Fruit fly (Drosophila melanogaster) whole organism, prepupa: ENCODE data around the gene TwdlC.

Experiments used
- Blimp-1 ChIP-seq: fragments of 200-800 bp; sonication (Bioruptor generic); optimal IDR thresholded peaks from 3 replicates; lab custom pipeline; 2017; ENCODE audit warnings: missing biosample characterization, missing genetic modification characterization, mild to moderate bottlenecking, moderate library complexity, missing genetic modification reagents
- CG10669 ChIP-seq: fragments of 200-800 bp; sonication (Bioruptor generic); optimal IDR thresholded peaks from 3 replicates; lab custom pipeline; 2018; ENCODE audit warnings: missing biosample characterization, mild to moderate bottlenecking, missing genetic modification characterization, moderate library complexity
- CG11762 ChIP-seq: fragments of 200-800 bp; sonication (Bioruptor generic); optimal IDR thresholded peaks from 3 replicates; lab custom pipeline; 2016; ENCODE audit warnings: missing biosample characterization, missing genetic modification characterization; ENCODE audit not compliant: insufficient read depth
- CG11902 ChIP-seq: fragments of 200-800 bp; sonication (Bioruptor generic); optimal IDR thresholded peaks from 3 replicates; lab custom pipeline; 2016; ENCODE audit warnings: missing biosample characterization, missing genetic modification characterization
- CG15336 ChIP-seq: fragments of 200-800 bp; sonication (Bioruptor generic); IDR thresholded peaks from 2 replicates; pipeline ENCODE4 v1.3.6; 2022; ENCODE audit warnings: missing biosample characterization, missing genetic modification characterization
- CG3032 ChIP-seq: fragments of 200-800 bp; optimal IDR thresholded peaks from 2 replicates; lab custom pipeline; 2019; ENCODE audit warnings: missing biosample characterization, mild to moderate bottlenecking, missing genetic modification characterization, moderate library complexity
- CG4318 ChIP-seq: fragments of 200-800 bp; sonication (Bioruptor generic); optimal IDR thresholded peaks from 3 replicates; lab custom pipeline; 2017; ENCODE audit warnings: missing biosample characterization, mild to moderate bottlenecking, missing genetic modification characterization
- CG6163 ChIP-seq: fragments of 200-800 bp; sonication (Bioruptor generic); IDR thresholded peaks from 3 replicates; pipeline ENCODE4 v1.3.6; 2022; ENCODE audit warnings: missing biosample characterization, missing genetic modification characterization
- CG6276 ChIP-seq: fragments of 200-800 bp; sonication (Bioruptor generic); optimal IDR thresholded peaks from 2 replicates; lab custom pipeline; 2017; ENCODE audit warnings: missing biosample characterization, mild to moderate bottlenecking, missing genetic modification characterization
- CG6792 ChIP-seq: fragments of 200-800 bp; sonication (Bioruptor generic); optimal IDR thresholded peaks from 3 replicates; lab custom pipeline; 2016; ENCODE audit warnings: missing biosample characterization, missing genetic modification characterization
- CG6854 ChIP-seq: fragments of 200-800 bp; sonication (Bioruptor generic); optimal IDR thresholded peaks from 2 replicates; lab custom pipeline; 2017; ENCODE audit warnings: missing biosample characterization, mild to moderate bottlenecking, missing genetic modification characterization
- CG7368 ChIP-seq: fragments of 200-800 bp; sonication (Bioruptor generic); optimal IDR thresholded peaks from 3 replicates; lab custom pipeline; 2016; ENCODE audit warnings: missing biosample characterization, missing genetic modification characterization
- CG8119 ChIP-seq: fragments of 200-800 bp; sonication (Bioruptor generic); IDR thresholded peaks from 3 replicates; pipeline ENCODE4 v1.3.6; 2022; ENCODE audit warnings: missing biosample characterization, missing genetic modification characterization
- CG8319 ChIP-seq: fragments of 200-800 bp; sonication (Bioruptor generic); optimal IDR thresholded peaks from 3 replicates; lab custom pipeline; 2016; ENCODE audit warnings: missing biosample characterization, missing genetic modification characterization
- CG8632 ChIP-seq: fragments of 200-800 bp; sonication (Bioruptor generic); optimal IDR thresholded peaks from 3 replicates; lab custom pipeline; 2016; ENCODE audit warnings: missing biosample characterization, missing genetic modification characterization
- CG9139 ChIP-seq: fragments of 200-800 bp; sonication (Bioruptor generic); optimal IDR thresholded peaks from 3 replicates; lab custom pipeline; 2017; ENCODE audit warnings: missing biosample characterization, mild to moderate bottlenecking, missing genetic modification characterization
- Eip75B ChIP-seq: fragments of 200-800 bp; sonication (Bioruptor generic); optimal IDR thresholded peaks from 3 replicates; lab custom pipeline; 2016; ENCODE audit warnings: missing biosample characterization, missing genetic modification characterization
- Eip78C ChIP-seq: fragments of 200-800 bp; sonication (Bioruptor generic); peaks from one replicate; lab custom pipeline; 2016; ENCODE audit warnings: missing biosample characterization, missing genetic modification characterization
- Eip93F ChIP-seq: fragments of 200-800 bp; sonication (Bioruptor generic); optimal IDR thresholded peaks from 2 replicates; lab custom pipeline; 2016; ENCODE audit warnings: missing biosample characterization, mild to moderate bottlenecking, missing genetic modification characterization
- Ets21C ChIP-seq: fragments of 200-800 bp; sonication (Bioruptor generic); optimal IDR thresholded peaks from 3 replicates; lab custom pipeline; 2016; ENCODE audit warnings: missing biosample characterization, missing genetic modification characterization
- Ets96B ChIP-seq: fragments of 200-800 bp; optimal IDR thresholded peaks from 2 replicates; lab custom pipeline; 2019; ENCODE audit warnings: missing biosample characterization, mild to moderate bottlenecking, missing genetic modification characterization, moderate library complexity
- Gug ChIP-seq: fragments of 200-800 bp; sonication (Bioruptor generic); IDR thresholded peaks from 2 replicates; pipeline ENCODE4 v1.3.6; 2022; ENCODE audit warnings: missing biosample characterization, missing genetic modification characterization
- Hr38 ChIP-seq: sonication (Bioruptor generic); optimal IDR thresholded peaks from 2 replicates; lab custom pipeline; 2016; ENCODE audit warnings: missing biosample characterization, missing genetic modification characterization
- Hr39 ChIP-seq: fragments of 200-800 bp; sonication (Bioruptor generic); optimal IDR thresholded peaks from 2 replicates; lab custom pipeline; 2016; ENCODE audit warnings: missing biosample characterization, missing genetic modification characterization
- Hr4 ChIP-seq: fragments of 200-800 bp; sonication (Bioruptor generic); optimal IDR thresholded peaks from 3 replicates; lab custom pipeline; 2016; ENCODE audit warnings: missing biosample characterization, missing genetic modification characterization
- Lpt ChIP-seq: fragments of 200-800 bp; sonication (Bioruptor generic); optimal IDR thresholded peaks from 3 replicates; lab custom pipeline; 2016; ENCODE audit warnings: missing biosample characterization, missing genetic modification characterization
- Met ChIP-seq: fragments of 200-800 bp; sonication (Bioruptor generic); optimal IDR thresholded peaks from 3 replicates; lab custom pipeline; 2016; ENCODE audit warnings: missing biosample characterization, missing genetic modification characterization
- Smox ChIP-seq: fragments of 200-800 bp; sonication (Bioruptor generic); optimal IDR thresholded peaks from 3 replicates; lab custom pipeline; 2016; ENCODE audit warnings: missing biosample characterization, missing genetic modification characterization
- Sox102F ChIP-seq: fragments of 200-800 bp; sonication (Bioruptor generic); optimal IDR thresholded peaks from 2 replicates; lab custom pipeline; 2016; ENCODE audit warnings: missing biosample characterization, mild to moderate bottlenecking, missing genetic modification characterization
- Sox14 ChIP-seq: fragments of 200-800 bp; sonication (Bioruptor generic); optimal IDR thresholded peaks from 3 replicates; lab custom pipeline; 2016; ENCODE audit warnings: missing biosample characterization, missing genetic modification characterization
- achi ChIP-seq: fragments of 200-800 bp; sonication (Bioruptor generic); optimal IDR thresholded peaks from 3 replicates; lab custom pipeline; 2016; ENCODE audit warnings: missing biosample characterization, missing genetic modification characterization
- cyc ChIP-seq: fragments of 200-800 bp; sonication (Bioruptor generic); optimal IDR thresholded peaks from 3 replicates; lab custom pipeline; 2016; ENCODE audit warnings: missing biosample characterization, missing genetic modification characterization
- eg ChIP-seq: fragments of 200-800 bp; sonication (Bioruptor generic); IDR thresholded peaks from 3 replicates; pipeline ENCODE4 v1.3.6; 2022; ENCODE audit warnings: missing biosample characterization, missing genetic modification characterization
- esn ChIP-seq: fragments of 200-800 bp; sonication (Bioruptor generic); optimal IDR thresholded peaks from 2 replicates; lab custom pipeline; 2016; ENCODE audit warnings: missing biosample characterization, mild to moderate bottlenecking, missing genetic modification characterization, moderate library complexity
- fd59A ChIP-seq: fragments of 200-800 bp; sonication (Bioruptor generic); optimal IDR thresholded peaks from 2 replicates; lab custom pipeline; 2017; ENCODE audit warnings: missing biosample characterization, mild to moderate bottlenecking, missing genetic modification characterization, missing genetic modification reagents
- fkh ChIP-seq: fragments of 200-800 bp; sonication (Bioruptor generic); optimal IDR thresholded peaks from 3 replicates; lab custom pipeline; 2017; ENCODE audit warnings: missing biosample characterization, mild to moderate bottlenecking, missing genetic modification characterization, moderate library complexity
- lz ChIP-seq: fragments of 200-800 bp; sonication (Bioruptor generic); optimal IDR thresholded peaks from 3 replicates; lab custom pipeline; 2016; ENCODE audit warnings: missing biosample characterization, missing genetic modification characterization
- salr ChIP-seq, 2 experiments: fragments of 200-800 bp; sonication (Bioruptor generic); optimal IDR thresholded peaks; 3 replicates each; lab custom pipeline; 2016 to 2018; ENCODE audit warnings: missing biosample characterization in 2 of 2, missing genetic modification characterization in 2 of 2, mild to moderate bottlenecking in 1 of 2
- spab ChIP-seq: fragments of 200-800 bp; sonication (Bioruptor generic); optimal IDR thresholded peaks from 2 replicates; lab custom pipeline; 2017; ENCODE audit warnings: missing biosample characterization, mild to moderate bottlenecking, missing genetic modification characterization, missing genetic modification reagents
- ss ChIP-seq, 2 experiments: fragments of 200-800 bp; sonication (Bioruptor generic); optimal IDR thresholded peaks; 2 replicates in 1 of 2; 3 replicates in 1 of 2; lab custom pipeline; 2017 to 2018; ENCODE audit warnings: mild to moderate bottlenecking in 2 of 2, missing biosample characterization in 2 of 2, missing genetic modification characterization in 2 of 2, moderate library complexity in 1 of 2
- svp ChIP-seq: fragments of 200-800 bp; sonication (Bioruptor generic); peaks from one replicate; lab custom pipeline; 2016; ENCODE audit warnings: missing biosample characterization, missing genetic modification characterization
- vri ChIP-seq: fragments of 200-800 bp; sonication (Bioruptor generic); optimal IDR thresholded peaks from 3 replicates; lab custom pipeline; 2016; ENCODE audit warnings: missing biosample characterization, mild to moderate bottlenecking, missing genetic modification characterization

TwdlC gene

dm6 chr3R:26958314-26958979 is 36.2 kb upstream of the TwdlC start, which contains the start of gene CG6330:
TSS of gene CG6330 (minus strand) at chr3R:26958491.
- TF ChIP-seq Blimp-1 (GFP tag; lab: Kevin White, UChicago) (no peak), CG6792 (GFP tag; lab: Kevin White, UChicago) (no peak), fkh (GFP tag; lab: Kevin White, UChicago) (no peak), cyc (GFP tag; lab: Kevin White, UChicago) (no peak), CG6163 (GFP tag; lab: Robert Waterston, UW) (no peak), svp (GFP tag; lab: Kevin White, UChicago) (no peak), spab (no peak), Smox (GFP tag; lab: Kevin White, UChicago) (no peak), CG3032 (tag; lab: Kevin White, UChicago) (no peak), CG8119 (GFP tag; lab: Robert Waterston, UW) (no peak), CG6276 (GFP tag; lab: Kevin White, UChicago) (no peak), vri (GFP tag; lab: Kevin White, UChicago) (no peak)

- TF ChIP-seq Eip78C (no peak), CG6854 (GFP tag; lab: Kevin White, UChicago) (peak; percentile 50), salr (GFP tag; optimal IDR thresholded peaks at IDR 0.05; lab: Kevin White, UChicago) (no peak), CG7368 (peak; percentile 8), CG8632 (GFP tag; lab: Kevin White, UChicago) (no peak), CG11902 (GFP tag; lab: Kevin White, UChicago) (no peak), Met (no peak), CG3032 (tag; lab: Kevin White, UChicago) (no peak), eg (GFP tag; lab: Robert Waterston, UW) (0 out of 3 replicates have a peak, but pooled peaks have one; percentile 22), cyc (GFP tag; lab: Kevin White, UChicago) (no peak)
Measured at dm6 chr3R:26960496-26960895, 34.1 kb upstream of the TwdlC start.

dm6 chr3R:26963747-26964174 is 30.9 kb upstream of the TwdlC start:
- TF ChIP-seq CG11762 (GFP tag; lab: Kevin White, UChicago) (peak; percentile 71), fd59A (peak; percentile 57), spab (peak; percentile 82), CG6854 (GFP tag; lab: Kevin White, UChicago) (no peak), Smox (GFP tag; lab: Kevin White, UChicago) (no peak), Lpt (peak; percentile 7), CG15336 (GFP tag; lab: Robert Waterston, UW) (peak; percentile 67), Hr38 (GFP tag; lab: Kevin White, UChicago) (no peak), CG7368 (peak; percentile 64), vri (GFP tag; lab: Kevin White, UChicago) (peak; percentile 22), Met (peak; percentile 58), Blimp-1 (GFP tag; lab: Kevin White, UChicago) (peak; percentile 62), CG3032 (tag; lab: Kevin White, UChicago) (peak; percentile 80), eg (GFP tag; lab: Robert Waterston, UW) (peak; percentile 68), Sox14 (peak; percentile 50), achi (GFP tag; lab: Kevin White, UChicago) (peak; percentile 81), Eip75B (GFP tag; lab: Kevin White, UChicago) (peak; percentile 53), CG8119 (GFP tag; lab: Robert Waterston, UW) (peak; percentile 61), Ets96B (peak; percentile 76), CG8319 (peak; percentile 27), lz (peak; percentile 60), CG6792 (GFP tag; lab: Kevin White, UChicago) (peak; percentile 51), Eip93F (GFP tag; lab: Kevin White, UChicago) (no peak), CG6276 (GFP tag; lab: Kevin White, UChicago) (no peak), Hr4 (GFP tag; lab: Kevin White, UChicago) (peak; percentile 58), CG11902 (GFP tag; lab: Kevin White, UChicago) (peak; percentile 67), salr (GFP tag; optimal IDR thresholded peaks at IDR 0.05; lab: Kevin White, UChicago) (peak; percentile 34 to 37), Gug (peak; percentile 42; the same call in 1 of the 2 replicates), esn (GFP tag; lab: Kevin White, UChicago) (peak; percentile 50), Ets21C (peak; percentile 19), ss (GFP tag; optimal IDR thresholded peaks at IDR 0.05; lab: Kevin White, UChicago) (peak; percentile 73 to 81), CG6163 (GFP tag; lab: Robert Waterston, UW) (peak; percentile 62; the same call in 2 of the 3 replicates), Eip78C (peak; percentile 95), Sox102F (peak; percentile 63), CG4318 (GFP tag; lab: Kevin White, UChicago) (peak; percentile 33), CG9139 (GFP tag; lab: Kevin White, UChicago) (peak; percentile 77), CG10669 (peak; percentile 88), cyc (GFP tag; lab: Kevin White, UChicago) (peak; percentile 85), Hr39 (peak; percentile 70)
